Worm (Caenorhabditis elegans): ENCODE results near the gene fbn-1.

ce11 chrIII:7582885-7583284 is 42.3 kb upstream of the fbn-1 start, which contains the start of gene R13A5.10:
- TF ChIP-seq egl-27 (tag; optimal IDR thresholded peaks at IDR 0.05) (no peak), mab-5 (tag; optimal IDR thresholded peaks at IDR 0.05) (no peak), dmd-4 (tag; optimal IDR thresholded peaks at IDR 0.05) (no peak), lin-13 (GFP tag; optimal IDR thresholded peaks at IDR 0.05) (no peak), lin-39 (tag; optimal IDR thresholded peaks at IDR 0.05) (no peak), alr-1 (tag; optimal IDR thresholded peaks at IDR 0.05) (no peak), nhr-11 (tag; optimal IDR thresholded peaks at IDR 0.05) (no peak), elt-3 (tag; optimal IDR thresholded peaks at IDR 0.05) (no peak), elt-1 (tag; optimal IDR thresholded peaks at IDR 0.05) (no peak), nhr-25 (tag; optimal IDR thresholded peaks at IDR 0.05) (no peak), nhr-12 (tag; optimal IDR thresholded peaks at IDR 0.05) (no peak), skn-1 (tag; optimal IDR thresholded peaks at IDR 0.05) (no peak)

Data from whole organism, L2 larva.